Fruit fly (Drosophila melanogaster): ENCODE results near the gene TAF1B.
A peak's percentile ranks its signal among the peaks of the same experiment; 100 is the strongest.

Gene TAF1B

dm6 chr3R:10109938-10110337, 34.0 kb downstream of the TAF1B start, which contains the start of gene Fmr1 (continued):
- TF ChIP-seq D (optimal IDR thresholded peaks at IDR 0.05) (peak; percentile 71), D (GFP tag; optimal IDR thresholded peaks at IDR 0.05) (no peak), vnd (GFP tag; IDR thresholded peaks at IDR 0.05; ENCODE audit: partially characterized antibody) (no peak), HLH3B (GFP tag; IDR thresholded peaks at IDR 0.05) (no peak), CG9437 (GFP tag; optimal IDR thresholded peaks at IDR 0.05) (peak; percentile 19), NC2β (GFP tag; optimal IDR thresholded peaks at IDR 0.05) (peak; percentile 65), CG7928 (GFP tag; optimal IDR thresholded peaks at IDR 0.05) (peak; percentile 18), psq (GFP tag; optimal IDR thresholded peaks at IDR 0.05) (peak; percentile 97), B-H2 (GFP tag; optimal IDR thresholded peaks at IDR 0.05) (peak; percentile 19), CG16815 (GFP tag; optimal IDR thresholded peaks at IDR 0.05) (peak; percentile 9), sna (GFP tag; IDR thresholded peaks at IDR 0.05; ENCODE audit: partially characterized antibody) (no peak), ap (GFP tag; IDR thresholded peaks at IDR 0.05) (0 out of 2 replicates have a peak, but pooled peaks have one; percentile 23), peb (GFP tag; IDR thresholded peaks at IDR 0.05) (no peak), Max (GFP tag; optimal IDR thresholded peaks at IDR 0.05) (peak; percentile 42), Eip74EF (GFP tag; optimal IDR thresholded peaks at IDR 0.05) (no peak), CG17912 (GFP tag; optimal IDR thresholded peaks at IDR 0.05) (no peak), Atf-2 (GFP tag; optimal IDR thresholded peaks at IDR 0.05) (peak; percentile 29), CG11456 (GFP tag; IDR thresholded peaks at IDR 0.05) (peak; percentile 49; the same call in 1 of the 3 replicates), tll (GFP tag; optimal IDR thresholded peaks at IDR 0.05) (peak; percentile 30 to 73), yki (optimal IDR thresholded peaks at IDR 0.05) (no peak), Sry-β (GFP tag; optimal IDR thresholded peaks at IDR 0.05) (peak; percentile 23), CG8944 (GFP tag; optimal IDR thresholded peaks at IDR 0.05) (peak; percentile 64), Abd-B (GFP tag; optimal IDR thresholded peaks at IDR 0.05) (no peak), Hr78 (GFP tag; optimal IDR thresholded peaks at IDR 0.05) (no peak), CG2889 (GFP tag; IDR thresholded peaks at IDR 0.05) (no peak), her (GFP tag; optimal IDR thresholded peaks at IDR 0.05) (no peak), CG3163 (GFP tag; optimal IDR thresholded peaks at IDR 0.05) (peak; percentile 41), CG1602 (GFP tag; optimal IDR thresholded peaks at IDR 0.05) (no peak), Fer2 (tag; optimal IDR thresholded peaks at IDR 0.05) (peak; percentile 33), CG4707 (GFP tag; optimal IDR thresholded peaks at IDR 0.05) (no peak), CG14014 (GFP tag; IDR thresholded peaks at IDR 0.05) (peak; percentile 61), CG12155 (GFP tag; optimal IDR thresholded peaks at IDR 0.05) (peak; percentile 46), Myb (GFP tag; optimal IDR thresholded peaks at IDR 0.05) (peak; percentile 99), Chrac-16 (GFP tag; optimal IDR thresholded peaks at IDR 0.05) (peak; percentile 18), CG7745 (tag; optimal IDR thresholded peaks at IDR 0.05) (no peak), CG34376 (GFP tag; optimal IDR thresholded peaks at IDR 0.05) (no peak), gro (GFP tag; optimal IDR thresholded peaks at IDR 0.05) (no peak), gem (tag; optimal IDR thresholded peaks at IDR 0.05) (peak; percentile 51), cwo (GFP tag; optimal IDR thresholded peaks at IDR 0.05) (no peak), CG32772 (GFP tag; IDR thresholded peaks at IDR 0.05) (no peak), Gug (GFP tag; IDR thresholded peaks at IDR 0.05) (peak; percentile 69; the same call in 3 of the 4 replicates), slou (GFP tag; optimal IDR thresholded peaks at IDR 0.05) (no peak), Blimp-1 (GFP tag; optimal IDR thresholded peaks at IDR 0.05) (no peak), oc (tag; optimal IDR thresholded peaks at IDR 0.05) (no peak), fd96Cb (tag; optimal IDR thresholded peaks at IDR 0.05) (no peak), ERR (GFP tag; optimal IDR thresholded peaks at IDR 0.05) (peak; percentile 21), Spps (tag; optimal IDR thresholded peaks at IDR 0.05) (peak; percentile 10), CG5180 (GFP tag; optimal IDR thresholded peaks at IDR 0.05) (no peak), lov (optimal IDR thresholded peaks at IDR 0.05) (no peak), lov (GFP tag; IDR thresholded peaks at IDR 0.05) (no peak), Side (GFP tag; optimal IDR thresholded peaks at IDR 0.05) (peak; percentile 27)
